Worm (Caenorhabditis elegans): ENCODE results near the gene M04C3.2.

DNA sequence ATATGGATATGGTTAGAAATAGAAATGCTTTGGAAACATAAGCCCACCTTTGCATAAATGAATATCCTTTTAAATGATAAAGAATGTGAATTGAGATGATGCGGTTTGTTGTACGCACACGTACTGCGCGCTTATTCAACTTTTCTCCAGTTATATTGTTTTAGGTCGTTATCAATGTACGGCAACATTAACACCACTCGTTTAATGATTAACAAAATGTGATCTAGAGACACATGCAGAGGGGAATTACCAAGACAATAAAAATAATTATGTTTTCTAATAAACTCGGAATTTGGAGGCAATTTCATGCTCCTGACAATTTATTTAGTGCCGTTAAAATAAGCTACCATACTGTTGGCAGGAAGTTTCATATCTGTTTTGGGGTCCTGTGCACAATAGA, 3.3 kb downstream of the M04C3.2 start, which contains the start of gene M04C3.1:
- TF ChIP-seq dox-1 (GFP tag; IDR thresholded peaks at IDR 0.05) (no peak), pbrm-1 (GFP tag; IDR thresholded peaks at IDR 0.05) (no peak), B0019.2 (GFP tag; conservative IDR thresholded peaks at IDR 0.05) (no peak), snpc-1.3 (tag; optimal IDR thresholded peaks at IDR 0.05; ENCODE audit: insufficient read depth) (no peak), somi-1 (GFP tag; optimal IDR thresholded peaks at IDR 0.05) (no peak), Y67H2A.10 (GFP tag; conservative IDR thresholded peaks at IDR 0.05) (no peak), ceh-79 (tag; optimal IDR thresholded peaks at IDR 0.05) (no peak), F22D6.2 (tag; optimal IDR thresholded peaks at IDR 0.05) (no peak), K11D2.4 (GFP tag; IDR thresholded peaks at IDR 0.05) (no peak), F37B4.10 (GFP tag; IDR thresholded peaks at IDR 0.05) (no peak), madf-3 (GFP tag; IDR thresholded peaks at IDR 0.05) (no peak), Y56A3A.18 (GFP tag; IDR thresholded peaks at IDR 0.05) (no peak)

Measured in whole organism, young adult.